Fruit fly (Drosophila melanogaster): Measurements from ENCODE around the gene CG32772.

DNA sequence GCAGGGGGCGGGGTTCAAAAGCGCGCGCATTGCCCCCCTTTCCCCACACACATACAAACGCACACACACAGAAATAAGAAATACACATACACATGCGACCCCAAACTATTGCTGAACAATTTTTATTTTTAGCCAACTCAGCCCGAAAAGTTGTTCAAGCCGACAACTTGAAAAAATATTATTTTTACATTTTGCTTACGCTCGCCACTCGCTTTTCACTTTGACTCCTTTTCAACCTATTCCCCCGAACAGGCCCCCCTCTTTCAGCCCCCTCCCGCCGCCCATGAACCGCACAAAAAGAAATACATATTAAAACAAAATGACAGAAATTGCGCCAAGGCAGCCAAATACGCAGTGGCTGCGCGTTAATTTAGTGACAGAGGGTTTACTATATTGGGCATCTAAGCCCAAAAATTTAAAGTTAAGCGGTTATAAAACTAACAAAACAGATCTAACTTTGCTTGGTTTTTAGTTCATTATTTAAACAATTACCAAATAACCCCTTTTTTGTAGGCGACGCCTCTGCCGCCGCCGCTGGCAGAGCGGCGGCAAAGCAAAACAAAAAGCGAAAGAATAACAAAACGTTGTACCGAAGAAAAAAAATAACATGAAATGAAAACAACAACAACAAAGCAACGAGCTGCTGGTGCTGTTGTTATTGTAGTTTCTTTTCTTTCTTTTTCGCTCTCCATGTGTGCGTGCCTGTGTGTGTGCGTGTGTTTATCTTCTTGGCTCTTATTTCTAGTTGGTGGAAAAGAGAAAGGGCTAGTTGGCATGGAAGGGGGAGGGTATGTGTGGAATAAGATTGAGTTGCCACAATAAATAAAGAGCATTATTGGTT lies 1.3 kb downstream of the CG32772 start:
- TF ChIP-seq pan (optimal IDR thresholded peaks at IDR 0.05) (no peak), CG8478 (optimal IDR thresholded peaks at IDR 0.05) (no peak), psq (optimal IDR thresholded peaks at IDR 0.05) (no peak), EcR (GFP tag; optimal IDR thresholded peaks at IDR 0.05) (no peak), usp (GFP tag; optimal IDR thresholded peaks at IDR 0.05) (no peak), Dll (optimal IDR thresholded peaks at IDR 0.05) (no peak)

Measured in whole organism.